Worm (Caenorhabditis elegans) whole organism, midembryonic: ENCODE results near the gene R10E11.9.

ENCODE experiments used
- T22C8.4 ChIP-seq: fragments of 200-800 bp; sonication (Bioruptor generic); IDR thresholded peaks from 2 replicates; pipeline ENCODE4 v1.3.6; 2022; ENCODE audit warnings: missing genetic modification characterization, missing compliant biosample characterization
- cog-1 ChIP-seq: sonication (generic microtip); optimal IDR thresholded peaks from 2 replicates; lab custom pipeline; 2016; ENCODE audit warnings: missing genetic modification characterization, missing compliant biosample characterization
- flt-1 ChIP-seq: fragments of 200-800 bp; sonication (Bioruptor generic); IDR thresholded peaks from 2 replicates; pipeline ENCODE4 v1.3.6; 2022; ENCODE audit warnings: missing genetic modification characterization, missing compliant biosample characterization
- klf-2 ChIP-seq: fragments of 200-800 bp; sonication (Bioruptor generic); conservative IDR thresholded peaks from 2 replicates; pipeline ENCODE4 v1.3.6; 2022; ENCODE audit warnings: missing genetic modification reagents, missing genetic modification characterization, missing compliant biosample characterization
- med-1 ChIP-seq: sonication (generic microtip); optimal IDR thresholded peaks from 2 replicates; lab custom pipeline; 2017; ENCODE audit warnings: missing genetic modification characterization, mild to moderate bottlenecking, missing compliant biosample characterization, antibody characterized with exemption, missing genetic modification reagents; ENCODE audit not compliant: insufficient read depth
- ref-1 ChIP-seq: fragments of 200-800 bp; sonication (Bioruptor generic); conservative IDR thresholded peaks from 2 replicates; pipeline ENCODE4 v1.3.6; 2022; ENCODE audit warnings: missing genetic modification reagents, missing genetic modification characterization, missing compliant biosample characterization
- tab-1 ChIP-seq: fragments of 200-800 bp; sonication (Bioruptor generic); IDR thresholded peaks from 2 replicates; pipeline ENCODE4 v1.3.6; 2022; ENCODE audit warnings: missing genetic modification characterization, missing compliant biosample characterization
- ztf-23 ChIP-seq: fragments of 200-800 bp; sonication (Bioruptor generic); IDR thresholded peaks from 2 replicates; pipeline ENCODE4 v1.3.6; 2022; ENCODE audit warnings: missing genetic modification reagents, missing genetic modification characterization, missing compliant biosample characterization
- ztf-29 ChIP-seq: fragments of 200-800 bp; sonication (Bioruptor generic); IDR thresholded peaks from 2 replicates; pipeline ENCODE4 v1.3.6; 2022; ENCODE audit warnings: missing genetic modification reagents, missing genetic modification characterization, missing compliant biosample characterization

R10E11.9 gene

ce11 chrIII:9744525-9744924 lies 48.9 kb downstream of the R10E11.9 start:
- TF ChIP-seq tab-1 (GFP tag; lab: Robert Waterston, UW) (no peak), T22C8.4 (GFP tag; lab: Robert Waterston, UW) (no peak), ztf-29 (no peak), ref-1 (GFP tag; lab: Robert Waterston, UW) (no peak; the same call in 1 of the 2 replicates), med-1 (GFP tag; lab: Kevin White, UChicago) (no peak), ztf-23 (no peak), flt-1 (GFP tag; lab: Robert Waterston, UW) (no peak)

ce11 chrIII:9743239-9743638 lies 50.2 kb downstream of the R10E11.9 start, which contains the start of gene T05G5.1:
TSS of gene T05G5.1 (minus strand) at chrIII:9743339.
- no peak for TF ChIP-seq flt-1 (GFP tag; lab: Robert Waterston, UW)
- no peak for TF ChIP-seq ztf-23
- TF ChIP-seq ztf-29, result no peak
- no peak for TF ChIP-seq cog-1
- TF ChIP-seq tab-1 (GFP tag; lab: Robert Waterston, UW), result no peak
- no peak for TF ChIP-seq T22C8.4 (GFP tag; lab: Robert Waterston, UW)
- TF ChIP-seq ref-1 (GFP tag; lab: Robert Waterston, UW), result no peak
- no peak for TF ChIP-seq med-1 (GFP tag; lab: Kevin White, UChicago)
- TF ChIP-seq klf-2 (GFP tag; lab: Robert Waterston, UW), result no peak

- TF ChIP-seq cog-1 (no peak), ztf-29 (0 out of 2 replicates have a peak, but pooled peaks have one; percentile 38)
These were observed 51.5 kb downstream of the R10E11.9 start for ce11 chrIII:9741985-9742384.
